Fruit fly (Drosophila melanogaster): ENCODE data around the gene RnrL.

The RnrL gene

dm6 chr2L:10341405-10341804 lies 13.7 kb upstream of the RnrL start, which contains the start of gene CG31715:
TSS of gene CG31715 (plus strand) at chr2L:10341616.
- no peak for TF ChIP-seq CG9705 (GFP tag; optimal IDR thresholded peaks at IDR 0.05)
- TF ChIP-seq ey (GFP tag; optimal IDR thresholded peaks at IDR 0.05): peak; percentile 9
- TF ChIP-seq dsf (GFP tag; optimal IDR thresholded peaks at IDR 0.05; ENCODE audit: borderline replicate concordance): peak; percentile 9
- TF ChIP-seq psq (GFP tag; optimal IDR thresholded peaks at IDR 0.05): peak; percentile 13
- no peak for TF ChIP-seq sv (GFP tag; optimal IDR thresholded peaks at IDR 0.05)
- TF ChIP-seq brk (GFP tag; optimal IDR thresholded peaks at IDR 0.05): peak; percentile 60
- TF ChIP-seq woc (GFP tag; optimal IDR thresholded peaks at IDR 0.05): peak; percentile 35
- TF ChIP-seq CG32264 (GFP tag; optimal IDR thresholded peaks at IDR 0.05): no peak
- TF ChIP-seq Hr83 (GFP tag; optimal IDR thresholded peaks at IDR 0.05; ENCODE audit: poor library complexity, severe bottlenecking): peak; percentile 32
- TF ChIP-seq Hnf4 (GFP tag; optimal IDR thresholded peaks at IDR 0.05): peak; percentile 21
- TF ChIP-seq h (GFP tag; optimal IDR thresholded peaks at IDR 0.05): peak; percentile 20
- TF ChIP-seq HLH106 (tag; optimal IDR thresholded peaks at IDR 0.05): peak; percentile 6
- no peak for TF ChIP-seq Jra (GFP tag; optimal IDR thresholded peaks at IDR 0.05)
- no peak for TF ChIP-seq OdsH (GFP tag; optimal IDR thresholded peaks at IDR 0.05)
- no peak for TF ChIP-seq br (GFP tag; optimal IDR thresholded peaks at IDR 0.05)
- peak in 1 of 2 experiments; percentile 48 for TF ChIP-seq foxo (GFP tag; optimal IDR thresholded peaks at IDR 0.05)
- peak; percentile 64 for TF ChIP-seq rgr (GFP tag; optimal IDR thresholded peaks at IDR 0.05)

dm6 chr2L:10339841-10340240 lies 12.1 kb upstream of the RnrL start:
- no peak for TF ChIP-seq dsf (GFP tag; optimal IDR thresholded peaks at IDR 0.05; ENCODE audit: borderline replicate concordance)

dm6 chr2L:10339212-10339721 lies 11.5 kb upstream of the RnrL start, which contains the start of gene SamDC:
TSS of gene SamDC (plus strand) at chr2L:10339457.
- peak; percentile 48 for TF ChIP-seq rgr (GFP tag; optimal IDR thresholded peaks at IDR 0.05)
- TF ChIP-seq brk (GFP tag; optimal IDR thresholded peaks at IDR 0.05): no peak
- TF ChIP-seq dl (GFP tag; optimal IDR thresholded peaks at IDR 0.05; ENCODE audit: insufficient read depth in 1 of 2, partially characterized antibody in 2 of 2): no peak
- peak; percentile 71 for TF ChIP-seq Hr83 (GFP tag; optimal IDR thresholded peaks at IDR 0.05; ENCODE audit: poor library complexity, severe bottlenecking)
- TF ChIP-seq Rel (GFP tag; optimal IDR thresholded peaks at IDR 0.05): no peak
- peak; percentile 19 for TF ChIP-seq Rel (tag; optimal IDR thresholded peaks at IDR 0.05)
- TF ChIP-seq woc (GFP tag; optimal IDR thresholded peaks at IDR 0.05): peak; percentile 76
- peak in 1 of 2 experiments; percentile 57 for TF ChIP-seq foxo (GFP tag; optimal IDR thresholded peaks at IDR 0.05)
- TF ChIP-seq N (GFP tag; optimal IDR thresholded peaks at IDR 0.05): peak; percentile 97
- peak; percentile 46 for TF ChIP-seq h (GFP tag; optimal IDR thresholded peaks at IDR 0.05)
- peak; percentile 28 for TF ChIP-seq Hnf4 (GFP tag; optimal IDR thresholded peaks at IDR 0.05)
- TF ChIP-seq Sp1 (GFP tag; optimal IDR thresholded peaks at IDR 0.05): peak; percentile 19
- TF ChIP-seq HLH106 (tag; optimal IDR thresholded peaks at IDR 0.05): peak; percentile 20
- peak; percentile 30 for TF ChIP-seq sage (GFP tag; optimal IDR thresholded peaks at IDR 0.05)
- peak; percentile 24 for TF ChIP-seq OdsH (GFP tag; optimal IDR thresholded peaks at IDR 0.05)
- no peak for TF ChIP-seq Mio (GFP tag; optimal IDR thresholded peaks at IDR 0.05)
- TF ChIP-seq fru (GFP tag; optimal IDR thresholded peaks at IDR 0.05): no peak
- TF ChIP-seq Hr78 (GFP tag; optimal IDR thresholded peaks at IDR 0.05): peak; percentile 78
- TF ChIP-seq sv (GFP tag; optimal IDR thresholded peaks at IDR 0.05): peak; percentile 4

dm6 chr2L:10334854-10335277 lies 7.1 kb upstream of the RnrL start:
- TF ChIP-seq ey (GFP tag; optimal IDR thresholded peaks at IDR 0.05) (peak; percentile 58), N (GFP tag; optimal IDR thresholded peaks at IDR 0.05) (peak; percentile 72), GATAd (GFP tag; optimal IDR thresholded peaks at IDR 0.05) (no peak), sage (GFP tag; optimal IDR thresholded peaks at IDR 0.05) (peak; percentile 47), Dif (GFP tag; optimal IDR thresholded peaks at IDR 0.05; ENCODE audit: partially characterized antibody) (no peak), Myc (optimal IDR thresholded peaks at IDR 0.05) (no peak), psq (GFP tag; optimal IDR thresholded peaks at IDR 0.05) (peak; percentile 29), dl (GFP tag; optimal IDR thresholded peaks at IDR 0.05; ENCODE audit: insufficient read depth in 1 of 2, partially characterized antibody in 2 of 2) (no peak), sv (GFP tag; optimal IDR thresholded peaks at IDR 0.05) (peak; percentile 11), Vsx2 (GFP tag; optimal IDR thresholded peaks at IDR 0.05; ENCODE audit: partially characterized antibody) (no peak), brk (GFP tag; optimal IDR thresholded peaks at IDR 0.05) (peak; percentile 57), woc (GFP tag; optimal IDR thresholded peaks at IDR 0.05) (peak; percentile 55), Hr83 (GFP tag; optimal IDR thresholded peaks at IDR 0.05; ENCODE audit: poor library complexity, severe bottlenecking) (peak; percentile 13), OdsH (GFP tag; optimal IDR thresholded peaks at IDR 0.05) (peak; percentile 56), Abd-B (GFP tag; optimal IDR thresholded peaks at IDR 0.05) (no peak), Sp1 (GFP tag; optimal IDR thresholded peaks at IDR 0.05) (peak; percentile 56), fru (GFP tag; optimal IDR thresholded peaks at IDR 0.05) (peak; percentile 57), br (GFP tag; optimal IDR thresholded peaks at IDR 0.05) (peak; percentile 64), usp (GFP tag; optimal IDR thresholded peaks at IDR 0.05) (no peak), foxo (GFP tag; optimal IDR thresholded peaks at IDR 0.05) (peak in 1 of 2 experiments; percentile 16), Jra (GFP tag; optimal IDR thresholded peaks at IDR 0.05) (peak; percentile 39), Rel (GFP tag; optimal IDR thresholded peaks at IDR 0.05) (peak; percentile 80), Rel (tag; optimal IDR thresholded peaks at IDR 0.05) (peak; percentile 58), Dfd (GFP tag; optimal IDR thresholded peaks at IDR 0.05) (no peak), rgr (GFP tag; optimal IDR thresholded peaks at IDR 0.05) (peak; percentile 58), jim (GFP tag; optimal IDR thresholded peaks at IDR 0.05) (no peak), h (GFP tag; optimal IDR thresholded peaks at IDR 0.05) (peak; percentile 78), Hr78 (GFP tag; optimal IDR thresholded peaks at IDR 0.05) (no peak), Hnf4 (GFP tag; optimal IDR thresholded peaks at IDR 0.05) (peak; percentile 57), HLH106 (tag; optimal IDR thresholded peaks at IDR 0.05) (peak; percentile 33), dsf (GFP tag; optimal IDR thresholded peaks at IDR 0.05; ENCODE audit: borderline replicate concordance) (no peak)
